Fruit fly (Drosophila melanogaster): ENCODE data around the gene CG43056.

CG43056 gene

dm6 chr2L:4454009-4454689 is 16.6 kb downstream of the CG43056 start, which contains the start of the genes Secp43 and ND-B8 (continued):
- TF ChIP-seq Scr (GFP tag; IDR thresholded peaks at IDR 0.05; ENCODE audit: partially characterized antibody) (peak; percentile 74), hb (GFP tag; IDR thresholded peaks at IDR 0.05; ENCODE audit: partially characterized antibody) (peak; percentile 81), CG2712 (tag; optimal IDR thresholded peaks at IDR 0.05) (peak; percentile 41), pzg (GFP tag; optimal IDR thresholded peaks at IDR 0.05) (peak; percentile 91), toy (GFP tag; IDR thresholded peaks at IDR 0.05) (no peak), dmrt99B (tag; optimal IDR thresholded peaks at IDR 0.05) (no peak), Med (GFP tag) (peak; percentile 81), Aef1 (GFP tag; IDR thresholded peaks at IDR 0.05) (no peak), CG8281 (tag; optimal IDR thresholded peaks at IDR 0.05) (no peak), gem (tag; optimal IDR thresholded peaks at IDR 0.05) (no peak), CG14860 (GFP tag; IDR thresholded peaks at IDR 0.05; ENCODE audit: partially characterized antibody) (peak; percentile 65), chinmo (GFP tag; IDR thresholded peaks at IDR 0.05; ENCODE audit: partially characterized antibody) (peak; percentile 88; the same call in 2 of the 4 replicates), Pdp1 (GFP tag; optimal IDR thresholded peaks at IDR 0.05) (peak in 1 of 2 experiments; percentile 44), CG9797 (GFP tag; optimal IDR thresholded peaks at IDR 0.05) (peak; percentile 41), scrt (GFP tag; optimal IDR thresholded peaks at IDR 0.05) (peak; percentile 91), nerfin-1 (tag; optimal IDR thresholded peaks at IDR 0.05) (peak; percentile 5), CG31365 (tag; optimal IDR thresholded peaks at IDR 0.05) (no peak), D19A (tag; optimal IDR thresholded peaks at IDR 0.05) (peak; percentile 18), C15 (GFP tag; IDR thresholded peaks at IDR 0.05) (no peak), CG34376 (GFP tag; optimal IDR thresholded peaks at IDR 0.05) (peak; percentile 82), Dad (GFP tag; optimal IDR thresholded peaks at IDR 0.05) (no peak), CG2199 (GFP tag; IDR thresholded peaks at IDR 0.05) (0 out of 3 replicates have a peak, but pooled peaks have one; percentile 24), Dll (GFP tag; IDR thresholded peaks at IDR 0.05; ENCODE audit: partially characterized antibody) (peak; percentile 77), dan (GFP tag; IDR thresholded peaks at IDR 0.05) (no peak), CG34224 (GFP tag; IDR thresholded peaks at IDR 0.05; ENCODE audit: partially characterized antibody) (peak; percentile 62), gro (GFP tag; optimal IDR thresholded peaks at IDR 0.05) (peak; percentile 45), CG10267 (tag; optimal IDR thresholded peaks at IDR 0.05) (peak; percentile 54), Opbp (GFP tag; IDR thresholded peaks at IDR 0.05; ENCODE audit: partially characterized antibody) (peak; percentile 77; the same call in 2 of the 3 replicates), ftz-f1 (GFP tag; optimal IDR thresholded peaks at IDR 0.05) (peak; percentile 26), CG16813 (GFP tag; IDR thresholded peaks at IDR 0.05; ENCODE audit: partially characterized antibody) (peak; percentile 80), Dref (GFP tag; IDR thresholded peaks at IDR 0.05) (peak; percentile 96), CG11398 (GFP tag; optimal IDR thresholded peaks at IDR 0.05) (no peak), zen2 (GFP tag; IDR thresholded peaks at IDR 0.05; ENCODE audit: partially characterized antibody) (peak; percentile 54; the same call in 1 of the 3 replicates), CG14710 (tag; optimal IDR thresholded peaks at IDR 0.05) (peak; percentile 77), HmgD (GFP tag; optimal IDR thresholded peaks at IDR 0.05) (peak; percentile 74), sim (GFP tag; IDR thresholded peaks at IDR 0.05) (no peak), Chrac-16 (GFP tag; optimal IDR thresholded peaks at IDR 0.05) (no peak), MTF-1 (GFP tag; optimal IDR thresholded peaks at IDR 0.05; ENCODE audit: borderline replicate concordance) (no peak), NC2β (GFP tag; optimal IDR thresholded peaks at IDR 0.05) (no peak), ci (GFP tag; IDR thresholded peaks at IDR 0.05) (no peak), CG15479 (GFP tag; optimal IDR thresholded peaks at IDR 0.05) (no peak), D19B (GFP tag; optimal IDR thresholded peaks at IDR 0.05) (no peak), Sry-δ (GFP tag; optimal IDR thresholded peaks at IDR 0.05) (peak; percentile 82), chif (GFP tag; optimal IDR thresholded peaks at IDR 0.05) (no peak), Ets97D (GFP tag; optimal IDR thresholded peaks at IDR 0.05) (peak; percentile 81), ash1 (GFP tag; optimal IDR thresholded peaks at IDR 0.05) (no peak), CG10147 (GFP tag; optimal IDR thresholded peaks at IDR 0.05) (peak; percentile 0), Ssrp (tag; optimal IDR thresholded peaks at IDR 0.05) (no peak)

Measured in whole organism, embryonic.